Worm (Caenorhabditis elegans) whole organism, L4 larva: Measurements from ENCODE around the gene iglr-1.

ENCODE experiments used
- D1046.2 ChIP-seq: fragments of 200-800 bp; sonication (Bioruptor generic); IDR thresholded peaks from 2 replicates; pipeline ENCODE4 v1.3.6; 2022; ENCODE audit warnings: missing genetic modification characterization, missing compliant biosample characterization
- T20F7.1 ChIP-seq: fragments of 200-800 bp; sonication (Bioruptor generic); optimal IDR thresholded peaks from 2 replicates; lab custom pipeline; 2018; ENCODE audit warnings: mild to moderate bottlenecking, missing genetic modification characterization, missing compliant biosample characterization
- ZK546.5 ChIP-seq, 2 experiments: sonication (generic microtip); optimal IDR thresholded peaks; 2 replicates each; lab custom pipeline; 2017; ENCODE audit warnings: missing biosample characterization in 2 of 2, missing genetic modification characterization in 2 of 2
- aly-2 ChIP-seq: sonication (generic microtip); optimal IDR thresholded peaks from 2 replicates; lab custom pipeline; 2018; ENCODE audit warnings: missing biosample characterization, missing genetic modification characterization
- ama-1 ChIP-seq: fragments of 150-350 bp; optimal IDR thresholded peaks from 2 replicates; lab custom pipeline; 2014; ENCODE audit warnings: inconsistent platforms, mixed read lengths
- ceh-28 ChIP-seq: fragments of 150-350 bp; optimal IDR thresholded peaks from 2 replicates; lab custom pipeline; 2014; ENCODE audit warnings: missing biosample characterization, missing genetic modification reagents, missing genetic modification characterization
- ces-1 ChIP-seq: fragments of 150-350 bp; sonication (generic microtip); optimal IDR thresholded peaks from 4 replicates; lab custom pipeline; 2014; ENCODE audit warnings: missing biosample characterization, missing genetic modification reagents, missing genetic modification characterization
- ctbp-1 ChIP-seq: fragments of 200-800 bp; sonication (Bioruptor generic); IDR thresholded peaks from 2 replicates; pipeline ENCODE4 v1.3.6; 2022; ENCODE audit warnings: missing genetic modification reagents, missing genetic modification characterization, missing compliant biosample characterization
- daf-16 ChIP-seq, 3 experiments: sonication (generic microtip); optimal IDR thresholded peaks; 2 replicates each; lab custom pipeline; 2016 to 2017; ENCODE audit warnings: missing genetic modification characterization in 3 of 3, missing genetic modification reagents in 3 of 3, mild to moderate bottlenecking in 2 of 3, missing compliant biosample characterization in 2 of 3, missing biosample characterization in 1 of 3, moderate library complexity in 1 of 3
- dmd-6 ChIP-seq: fragments of 200-800 bp; sonication (Bioruptor generic); IDR thresholded peaks from 2 replicates; pipeline ENCODE4 v1.3.6; 2022; ENCODE audit warnings: missing genetic modification reagents, missing genetic modification characterization, missing compliant biosample characterization
- dmd-8 ChIP-seq: fragments of 200-800 bp; sonication (Bioruptor generic); IDR thresholded peaks from 2 replicates; pipeline ENCODE4 v1.3.6; 2022; ENCODE audit warnings: missing genetic modification characterization, missing compliant biosample characterization
- dpl-1 ChIP-seq: fragments of 150-350 bp; optimal IDR thresholded peaks from 2 replicates; lab custom pipeline; 2014; ENCODE audit warnings: missing biosample characterization, missing genetic modification reagents, missing genetic modification characterization
- dve-1 ChIP-seq: sonication (generic microtip); optimal IDR thresholded peaks from 2 replicates; lab custom pipeline; 2017; ENCODE audit warnings: antibody characterized with exemption, mild to moderate bottlenecking, missing genetic modification characterization, missing compliant biosample characterization; ENCODE audit not compliant: insufficient read depth
- hlh-11 ChIP-seq: fragments of 200-800 bp; sonication (Bioruptor generic); optimal IDR thresholded peaks from 2 replicates; lab custom pipeline; 2018; ENCODE audit warnings: mild to moderate bottlenecking, missing genetic modification characterization, missing compliant biosample characterization
- hlh-30 ChIP-seq: sonication (generic microtip); optimal IDR thresholded peaks from 2 replicates; lab custom pipeline; 2017; ENCODE audit warnings: antibody characterized with exemption, mild to moderate bottlenecking, missing genetic modification characterization, missing compliant biosample characterization; ENCODE audit not compliant: insufficient read depth
- hmg-1.1 ChIP-seq: fragments of 200-800 bp; sonication (Bioruptor generic); IDR thresholded peaks from 2 replicates; pipeline ENCODE4 v1.3.6; 2022; ENCODE audit warnings: missing genetic modification reagents, missing genetic modification characterization, missing compliant biosample characterization
- lin-1 ChIP-seq: fragments of 200-800 bp; sonication (Bioruptor generic); IDR thresholded peaks from 2 replicates; pipeline ENCODE4 v1.3.6; 2022; ENCODE audit warnings: missing genetic modification reagents, missing genetic modification characterization, missing compliant biosample characterization
- lin-15B ChIP-seq: fragments of 150-350 bp; sonication (generic microtip); optimal IDR thresholded peaks from 3 replicates; lab custom pipeline; 2014; ENCODE audit warnings: missing biosample characterization, missing genetic modification characterization
- lin-38 ChIP-seq: fragments of 200-800 bp; sonication (Bioruptor generic); IDR thresholded peaks from 2 replicates; pipeline ENCODE4 v1.3.6; 2022; ENCODE audit warnings: missing genetic modification reagents, missing genetic modification characterization, missing compliant biosample characterization
- lin-39 ChIP-seq: fragments of 150-350 bp; optimal IDR thresholded peaks from 2 replicates; lab custom pipeline; 2014; ENCODE audit warnings: missing biosample characterization, missing genetic modification reagents, missing genetic modification characterization
- madf-5 ChIP-seq, 2 experiments: fragments of 200-800 bp; sonication (Bioruptor generic); IDR thresholded peaks; 2 replicates each; pipeline ENCODE4 v1.3.6; 2022; ENCODE audit warnings: missing compliant biosample characterization in 2 of 2, missing genetic modification characterization in 2 of 2
- madf-9 ChIP-seq: fragments of 200-800 bp; sonication (Bioruptor generic); conservative IDR thresholded peaks from 2 replicates; pipeline ENCODE4 v1.3.6; 2022; ENCODE audit warnings: missing genetic modification reagents, missing genetic modification characterization, missing compliant biosample characterization
- mdt-29 ChIP-seq: fragments of 200-800 bp; sonication (Bioruptor generic); IDR thresholded peaks from 2 replicates; pipeline ENCODE4 v1.3.6; 2022; ENCODE audit warnings: missing genetic modification reagents, missing genetic modification characterization, missing compliant biosample characterization
- mes-2 ChIP-seq: sonication (generic microtip); optimal IDR thresholded peaks from 2 replicates; lab custom pipeline; 2016; ENCODE audit warnings: missing genotype, mild to moderate bottlenecking, missing genetic modification characterization, missing compliant biosample characterization; ENCODE audit not compliant: poor library complexity, severe bottlenecking
- mxl-3 ChIP-seq: fragments of 200-800 bp; sonication (Bioruptor generic); optimal IDR thresholded peaks from 2 replicates; lab custom pipeline; 2018; ENCODE audit warnings: mild to moderate bottlenecking, missing genetic modification characterization, missing compliant biosample characterization
- nhr-25 ChIP-seq: sonication (generic microtip); optimal IDR thresholded peaks from 2 replicates; lab custom pipeline; 2017; ENCODE audit warnings: missing genetic modification characterization, mild to moderate bottlenecking, missing compliant biosample characterization, antibody characterized with exemption, moderate library complexity, borderline replicate concordance; ENCODE audit not compliant: insufficient read depth
- nhr-28 ChIP-seq: fragments of 150-350 bp; optimal IDR thresholded peaks from 2 replicates; lab custom pipeline; 2014; ENCODE audit warnings: missing biosample characterization, missing genetic modification characterization
- nhr-48 ChIP-seq: sonication (generic microtip); optimal IDR thresholded peaks from 2 replicates; lab custom pipeline; 2016; ENCODE audit warnings: mild to moderate bottlenecking, missing genetic modification characterization, missing compliant biosample characterization
- nhr-6 ChIP-seq: fragments of 150-350 bp; optimal IDR thresholded peaks from 2 replicates; lab custom pipeline; 2014; ENCODE audit warnings: missing biosample characterization, missing genetic modification characterization
- nhr-76 ChIP-seq: fragments of 150-350 bp; optimal IDR thresholded peaks from 2 replicates; lab custom pipeline; 2014; ENCODE audit warnings: missing biosample characterization, missing genetic modification characterization
- nhr-77 ChIP-seq: fragments of 150-350 bp; optimal IDR thresholded peaks from 2 replicates; lab custom pipeline; 2014; ENCODE audit warnings: missing biosample characterization, missing genetic modification characterization
- php-3 ChIP-seq: fragments of 200-800 bp; sonication (Bioruptor generic); IDR thresholded peaks from 2 replicates; pipeline ENCODE4 v1.3.6; 2022; ENCODE audit warnings: missing genetic modification reagents, missing genetic modification characterization, missing compliant biosample characterization
- pqm-1 ChIP-seq: sonication (generic microtip); optimal IDR thresholded peaks from 2 replicates; lab custom pipeline; 2017; ENCODE audit warnings: missing biosample characterization, missing genetic modification characterization
- rbr-2 ChIP-seq: sonication (generic microtip); optimal IDR thresholded peaks from 2 replicates; lab custom pipeline; 2016; ENCODE audit warnings: missing genotype, missing genetic modification characterization, missing compliant biosample characterization
- set-16 ChIP-seq: fragments of 200-800 bp; sonication (Bioruptor generic); IDR thresholded peaks from 2 replicates; pipeline ENCODE4 v1.3.6; 2022; ENCODE audit warnings: missing genetic modification reagents, missing genetic modification characterization, missing compliant biosample characterization
- snpc-4 ChIP-seq: fragments of 150-350 bp; optimal IDR thresholded peaks from 2 replicates; lab custom pipeline; 2014; ENCODE audit warnings: missing biosample characterization, missing genetic modification characterization
- spr-3 ChIP-seq: fragments of 200-800 bp; sonication (Bioruptor generic); optimal IDR thresholded peaks from 2 replicates; lab custom pipeline; 2018; ENCODE audit warnings: mild to moderate bottlenecking, missing genetic modification characterization, missing compliant biosample characterization
- unc-39 ChIP-seq: sonication (generic microtip); optimal IDR thresholded peaks from 2 replicates; lab custom pipeline; 2017; ENCODE audit warnings: missing biosample characterization, missing genetic modification characterization
- zfp-2 ChIP-seq: sonication (generic microtip); optimal IDR thresholded peaks from 2 replicates; lab custom pipeline; 2016; ENCODE audit warnings: mild to moderate bottlenecking, missing genetic modification characterization, missing compliant biosample characterization
- zfp-3 ChIP-seq: fragments of 200-800 bp; sonication (Bioruptor generic); conservative IDR thresholded peaks from 2 replicates; pipeline ENCODE4 v1.3.6; 2022; ENCODE audit warnings: missing genetic modification reagents, missing genetic modification characterization, missing compliant biosample characterization
- zip-2 ChIP-seq: fragments of 150-350 bp; optimal IDR thresholded peaks from 2 replicates; lab custom pipeline; 2014; ENCODE audit warnings: missing biosample characterization, missing genetic modification characterization

iglr-1 gene

DNA sequence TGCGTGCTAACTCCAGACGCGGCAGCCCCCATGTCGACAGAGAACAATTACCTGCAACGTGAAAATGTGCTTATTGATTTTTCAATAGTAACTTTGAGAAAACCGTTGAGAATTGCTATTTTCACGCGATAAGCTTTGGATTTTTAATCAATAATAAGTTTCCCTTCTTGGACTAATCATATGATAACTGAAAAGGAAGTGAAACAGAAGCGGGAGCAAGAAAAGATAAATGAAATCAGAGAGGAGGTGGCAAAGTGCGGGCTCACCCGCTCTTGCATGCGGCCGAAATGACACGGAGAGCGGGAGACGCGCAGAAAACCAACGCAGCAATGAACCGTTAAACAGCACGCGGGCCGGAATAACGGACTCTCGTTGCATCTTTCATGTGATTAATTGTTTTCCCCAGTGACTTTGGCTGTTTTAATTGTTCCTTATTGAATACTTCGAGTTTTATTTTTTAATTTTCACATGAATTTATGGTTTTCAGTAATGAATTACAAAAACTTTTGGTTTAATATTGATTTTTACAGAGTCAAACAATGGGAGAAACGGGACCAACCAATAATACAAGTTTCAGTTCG, 20.9 kb downstream of the iglr-1 start, which contains the start of the genes flwr-1 and tbc-1:
Gene flwr-1, minus strand, starts transcription at position 51 of the 581 bp plus-strand sequence.
Gene tbc-1, plus strand, starts transcription at position 531 of the 581 bp plus-strand sequence.
- TF ChIP-seq dpl-1 (no peak), dmd-6 (GFP tag; lab: Robert Waterston, UW) (peak; percentile 51), unc-39 (tag; lab: Kevin White, UChicago) (no peak), daf-16 (GFP tag; optimal IDR thresholded peaks at IDR 0.05; lab: Kevin White, UChicago) (no peak), daf-16 (tag; optimal IDR thresholded peaks at IDR 0.05; lab: Kevin White, UChicago) (peak; percentile 41), madf-5 (GFP tag; IDR thresholded peaks at IDR 0.05; lab: Robert Waterston, UW) (no peak), aly-2 (no peak), hlh-30 (peak; percentile 81), spr-3 (GFP tag; lab: Kevin White, UChicago) (no peak), madf-9 (GFP tag; lab: Robert Waterston, UW) (no peak), dmd-8 (GFP tag; lab: Robert Waterston, UW) (no peak), zip-2 (tag; lab: Kevin White, UChicago) (no peak), ctbp-1 (GFP tag; lab: Robert Waterston, UW) (no peak), mxl-3 (GFP tag; lab: Kevin White, UChicago) (peak; percentile 1), ZK546.5 (tag; optimal IDR thresholded peaks at IDR 0.05; lab: Kevin White, UChicago) (no peak), nhr-77 (tag; lab: Kevin White, UChicago) (no peak), rbr-2 (tag; lab: Kevin White, UChicago) (peak; percentile 24), set-16 (GFP tag; lab: Robert Waterston, UW) (0 out of 2 replicates have a peak, but pooled peaks have one; percentile 13), nhr-25 (tag; lab: Kevin White, UChicago) (no peak), zfp-3 (GFP tag; lab: Robert Waterston, UW) (no peak), ceh-28 (tag; lab: Kevin White, UChicago) (peak; percentile 35), lin-38 (no peak), pqm-1 (peak; percentile 29), nhr-6 (tag; lab: Kevin White, UChicago) (no peak), lin-15B (no peak), mes-2 (peak; percentile 51), nhr-28 (tag; lab: Kevin White, UChicago) (peak; percentile 10), ama-1 (lab: Kevin White, UChicago) (no peak), hmg-1.1 (GFP tag; lab: Robert Waterston, UW) (peak; percentile 60; the same call in 1 of the 2 replicates), nhr-76 (tag; lab: Kevin White, UChicago) (no peak), lin-39 (no peak), T20F7.1 (GFP tag; lab: Kevin White, UChicago) (peak; percentile 94), hlh-11 (tag; lab: Kevin White, UChicago) (peak; percentile 47), snpc-4 (tag; lab: Kevin White, UChicago) (no peak), php-3 (GFP tag; lab: Robert Waterston, UW) (no peak), D1046.2 (GFP tag; lab: Robert Waterston, UW) (no peak), dve-1 (tag; lab: Kevin White, UChicago) (peak; percentile 47), nhr-48 (tag; lab: Kevin White, UChicago) (no peak), zfp-2 (tag; lab: Kevin White, UChicago) (no peak), mdt-29 (GFP tag; lab: Robert Waterston, UW) (no peak), ces-1 (GFP tag; lab: Kevin White, UChicago) (no peak)

DNA sequence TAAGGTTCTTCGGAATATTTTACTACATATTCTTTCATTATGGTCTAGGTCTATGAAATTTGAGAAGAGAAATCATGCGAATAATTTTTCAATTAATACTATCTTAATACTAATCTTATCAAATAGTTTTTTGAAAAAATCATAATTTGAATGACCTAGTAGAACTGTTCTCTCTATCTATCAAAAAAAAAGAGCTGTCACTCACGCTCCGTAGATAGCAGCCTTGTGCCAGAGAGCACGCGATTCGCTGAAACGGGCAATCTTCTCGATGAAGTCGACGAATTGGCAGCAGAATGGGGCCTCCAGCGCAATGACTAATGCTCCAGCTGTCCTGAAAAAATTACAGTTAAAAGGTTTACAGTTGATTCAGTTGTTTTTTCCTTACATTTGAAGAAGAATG, 21.6 kb downstream of the iglr-1 start:
- TF ChIP-seq lin-1 (no peak), dmd-6 (GFP tag; lab: Robert Waterston, UW) (peak; percentile 61), hlh-11 (tag; lab: Kevin White, UChicago) (peak; percentile 25)
